Fruit fly (Drosophila melanogaster): Measurements from ENCODE around the gene Ilp8.
A peak's percentile ranks its signal among the peaks of the same experiment; 100 is the strongest.

The Ilp8 gene

dm6 chr3L:17007041-17007471, 24.8 kb downstream of the Ilp8 start (continued):
- TF ChIP-seq Fer2 (tag; optimal IDR thresholded peaks at IDR 0.05) = no peak
- TF ChIP-seq phol (tag; optimal IDR thresholded peaks at IDR 0.05) = peak; percentile 28
- TF ChIP-seq ro (GFP tag; IDR thresholded peaks at IDR 0.05) = no peak
- no peak for TF ChIP-seq Hr3 (GFP tag; optimal IDR thresholded peaks at IDR 0.05)
- TF ChIP-seq ind (GFP tag; optimal IDR thresholded peaks at IDR 0.05) = peak; percentile 15
- no peak for TF ChIP-seq oc (tag; optimal IDR thresholded peaks at IDR 0.05)
- TF ChIP-seq en (GFP tag; optimal IDR thresholded peaks at IDR 0.05) = no peak
- TF ChIP-seq CG11456 (GFP tag; IDR thresholded peaks at IDR 0.05) = peak; percentile 61; the same call in 1 of the 3 replicates
- no peak for TF ChIP-seq D (optimal IDR thresholded peaks at IDR 0.05)
- TF ChIP-seq D (GFP tag; optimal IDR thresholded peaks at IDR 0.05) = no peak
- TF ChIP-seq corto (GFP tag; optimal IDR thresholded peaks at IDR 0.05) = no peak
- no peak for TF ChIP-seq Jarid2 (GFP tag; optimal IDR thresholded peaks at IDR 0.05)
- TF ChIP-seq CG1603 (tag; optimal IDR thresholded peaks at IDR 0.05) = peak; percentile 39
- no peak for TF ChIP-seq CG17385 (GFP tag; optimal IDR thresholded peaks at IDR 0.05)
- TF ChIP-seq lbe (GFP tag; optimal IDR thresholded peaks at IDR 0.05) = peak; percentile 19
- no peak for TF ChIP-seq CG8290 (GFP tag; optimal IDR thresholded peaks at IDR 0.05)
- peak in 1 of 2 experiments; percentile 56 for TF ChIP-seq CG8290 (tag; optimal IDR thresholded peaks at IDR 0.05)
- TF ChIP-seq shn (GFP tag; optimal IDR thresholded peaks at IDR 0.05) = no peak
- TF ChIP-seq CG1602 (GFP tag; optimal IDR thresholded peaks at IDR 0.05) = no peak
- no peak for TF ChIP-seq Dip2 (GFP tag; IDR thresholded peaks at IDR 0.05)
- peak; percentile 64 for TF ChIP-seq HLH3B (GFP tag; IDR thresholded peaks at IDR 0.05)
- no peak for TF ChIP-seq pzg (GFP tag; optimal IDR thresholded peaks at IDR 0.05)
- TF ChIP-seq Asciz (GFP tag; optimal IDR thresholded peaks at IDR 0.05) = no peak
- peak; percentile 23 for TF ChIP-seq Bteb2 (GFP tag; optimal IDR thresholded peaks at IDR 0.05)
- TF ChIP-seq E2f1 (GFP tag; IDR thresholded peaks at IDR 0.05) = no peak
- TF ChIP-seq ttk (GFP tag; IDR thresholded peaks at IDR 0.05) = peak; percentile 46
- no peak for TF ChIP-seq CG10321 (GFP tag; IDR thresholded peaks at IDR 0.05)
- peak; percentile 5 for TF ChIP-seq tio (GFP tag; optimal IDR thresholded peaks at IDR 0.05)
- TF ChIP-seq Dref (GFP tag; IDR thresholded peaks at IDR 0.05) = no peak
- no peak for TF ChIP-seq CG17186 (GFP tag; optimal IDR thresholded peaks at IDR 0.05)
- no peak for TF ChIP-seq CTCF (GFP tag; optimal IDR thresholded peaks at IDR 0.05)
- no peak for TF ChIP-seq Lpt (GFP tag; optimal IDR thresholded peaks at IDR 0.05)
- no peak for TF ChIP-seq CG6683 (GFP tag; optimal IDR thresholded peaks at IDR 0.05)
- TF ChIP-seq kay (GFP tag; optimal IDR thresholded peaks at IDR 0.05) = no peak
- peak; percentile 53 for TF ChIP-seq lab (GFP tag; optimal IDR thresholded peaks at IDR 0.05)
- no peak for TF ChIP-seq CG30431 (GFP tag; optimal IDR thresholded peaks at IDR 0.05)
- TF ChIP-seq CG4820 (GFP tag; optimal IDR thresholded peaks at IDR 0.05) = no peak
- no peak for TF ChIP-seq CG10431 (GFP tag; optimal IDR thresholded peaks at IDR 0.05)
- no peak for TF ChIP-seq Aef1 (GFP tag; IDR thresholded peaks at IDR 0.05)
- TF ChIP-seq CG9215 (GFP tag; IDR thresholded peaks at IDR 0.05) = no peak; the same call in 1 of the 2 replicates
- no peak for TF ChIP-seq Kr (GFP tag; optimal IDR thresholded peaks at IDR 0.05)
- TF ChIP-seq CG4404 (GFP tag; IDR thresholded peaks at IDR 0.05) = no peak
- no peak for TF ChIP-seq CG17802 (tag; optimal IDR thresholded peaks at IDR 0.05)
- no peak for TF ChIP-seq YL-1 (GFP tag; optimal IDR thresholded peaks at IDR 0.05)
- no peak for TF ChIP-seq bbx (GFP tag; IDR thresholded peaks at IDR 0.05; ENCODE audit: partially characterized antibody)
- TF ChIP-seq Neu2 (GFP tag; optimal IDR thresholded peaks at IDR 0.05; ENCODE audit: borderline replicate concordance) = no peak
- TF ChIP-seq toy (GFP tag; IDR thresholded peaks at IDR 0.05) = no peak
- peak; percentile 69 for TF ChIP-seq Rfx (GFP tag; IDR thresholded peaks at IDR 0.05)
- no peak for TF ChIP-seq Hr78 (GFP tag; optimal IDR thresholded peaks at IDR 0.05)
- TF ChIP-seq da (GFP tag; optimal IDR thresholded peaks at IDR 0.05) = no peak
- no peak for TF ChIP-seq tx (GFP tag; optimal IDR thresholded peaks at IDR 0.05)
- TF ChIP-seq C15 (GFP tag; IDR thresholded peaks at IDR 0.05) = no peak
- no peak for TF ChIP-seq Dek (tag; optimal IDR thresholded peaks at IDR 0.05)
